Worm (Caenorhabditis elegans): ENCODE measurements around the gene M88.3.
A peak's percentile ranks its signal among the peaks of the same experiment; 100 is the strongest.

Gene M88.3

DNA sequence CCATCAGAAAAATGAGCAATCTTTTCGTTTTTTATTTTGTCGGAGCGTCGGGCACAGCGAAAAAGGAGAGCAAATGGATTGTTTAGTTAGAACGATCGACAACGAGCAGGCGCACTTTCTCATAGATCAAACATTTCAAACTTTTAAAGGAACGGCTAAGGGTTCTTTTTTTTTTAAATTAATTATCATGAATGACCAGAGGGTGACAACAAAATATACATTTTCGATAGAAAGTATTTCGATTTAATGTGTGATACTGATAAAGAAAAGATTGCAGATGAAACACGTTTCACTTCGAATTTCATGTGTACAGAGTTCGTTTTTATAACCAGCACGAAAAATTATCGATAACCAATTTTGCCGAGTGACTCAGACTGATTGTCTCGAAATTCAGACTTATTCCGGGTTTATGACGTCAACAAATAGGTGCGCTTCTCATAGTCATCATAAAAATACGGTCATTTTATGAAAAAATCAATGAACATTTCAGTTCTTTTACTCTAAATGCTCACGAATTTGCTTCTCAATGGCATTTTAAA, 38.2 kb downstream of the M88.3 start:
- TF ChIP-seq efl-3 (GFP tag; optimal IDR thresholded peaks at IDR 0.05) (no peak), pqm-1 (tag; optimal IDR thresholded peaks at IDR 0.05) (no peak), nhr-85 (tag) (peak; percentile 38), efl-1 (optimal IDR thresholded peaks at IDR 0.05) (no peak), efl-1 (GFP tag; optimal IDR thresholded peaks at IDR 0.05 in 1 of 2) (peak in 1 of 2 experiments; percentile 61), C16A3.4 (tag; optimal IDR thresholded peaks at IDR 0.05) (no peak), Y116A8C.19 (tag; optimal IDR thresholded peaks at IDR 0.05; ENCODE audit: borderline replicate concordance) (no peak), ces-1 (GFP tag; optimal IDR thresholded peaks at IDR 0.05) (no peak), unc-62 (GFP tag; optimal IDR thresholded peaks at IDR 0.05) (no peak)

DNA sequence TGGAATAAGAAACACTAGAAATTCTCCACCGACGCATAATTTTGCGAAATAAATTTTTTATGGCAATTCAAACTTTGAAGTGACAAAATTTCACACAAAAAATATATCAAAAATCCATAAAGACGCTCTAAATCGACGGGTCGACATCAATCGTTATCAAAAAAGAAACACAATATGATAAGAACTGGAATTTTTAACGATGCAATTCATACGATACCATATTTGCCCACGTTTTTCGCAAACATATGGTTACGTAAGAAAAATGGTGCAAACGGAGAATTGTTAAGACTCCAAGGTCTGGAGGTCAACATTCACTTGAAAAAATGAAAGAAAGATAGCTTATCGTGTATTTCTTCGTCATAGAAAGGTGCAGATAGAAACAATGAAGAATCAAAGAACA, 38.7 kb downstream of the M88.3 start:
- peak; percentile 43 for TF ChIP-seq pqm-1 (tag; optimal IDR thresholded peaks at IDR 0.05)
- TF ChIP-seq sptf-1 (tag; optimal IDR thresholded peaks at IDR 0.05) = no peak
- TF ChIP-seq tlp-1 (tag; optimal IDR thresholded peaks at IDR 0.05) = peak; percentile 26
- TF ChIP-seq elt-2 (tag; optimal IDR thresholded peaks at IDR 0.05) = peak; percentile 76

DNA sequence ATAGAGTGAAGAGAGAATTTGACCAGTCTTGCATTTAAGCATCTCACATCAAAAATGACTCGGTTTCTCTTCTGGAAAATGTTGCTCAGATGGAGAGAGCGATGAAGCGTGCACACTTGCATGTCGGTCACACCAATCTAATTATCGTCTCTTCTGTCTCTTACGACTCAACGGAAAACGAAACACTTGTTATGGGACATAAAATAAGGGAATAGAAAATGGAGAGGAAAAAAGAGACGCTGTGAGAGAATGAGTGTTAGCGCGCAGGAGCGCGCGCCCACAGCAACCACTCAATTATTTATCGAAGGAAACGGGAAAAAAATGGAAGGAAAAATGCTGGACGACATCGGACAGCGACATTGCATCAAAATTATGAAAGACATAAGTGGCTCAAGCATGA, 39.1 kb downstream of the M88.3 start:
- no peak for TF ChIP-seq tlp-1 (tag; optimal IDR thresholded peaks at IDR 0.05)
- no peak for TF ChIP-seq isw-1 (GFP tag; IDR thresholded peaks at IDR 0.05)
- no peak for TF ChIP-seq ceh-88 (GFP tag; IDR thresholded peaks at IDR 0.05)
- TF ChIP-seq mep-1 (tag; optimal IDR thresholded peaks at IDR 0.05) = no peak
- TF ChIP-seq C04F5.9 (tag; optimal IDR thresholded peaks at IDR 0.05) = no peak
- TF ChIP-seq rnt-1 (tag; optimal IDR thresholded peaks at IDR 0.05) = no peak
- no peak for TF ChIP-seq hlh-4 (tag; optimal IDR thresholded peaks at IDR 0.05)
- no peak for TF ChIP-seq pax-3 (tag; optimal IDR thresholded peaks at IDR 0.05)
- TF ChIP-seq fkh-4 (tag; optimal IDR thresholded peaks at IDR 0.05; ENCODE audit: borderline replicate concordance) = peak; percentile 12
- no peak for TF ChIP-seq pqm-1 (tag; optimal IDR thresholded peaks at IDR 0.05)
- peak; percentile 60 for TF ChIP-seq fkh-10 (GFP tag; optimal IDR thresholded peaks at IDR 0.05)
- TF ChIP-seq nhr-47 (tag; optimal IDR thresholded peaks at IDR 0.05) = peak; percentile 58
- TF ChIP-seq hlh-17 (GFP tag; optimal IDR thresholded peaks at IDR 0.05; ENCODE audit: borderline replicate concordance) = no peak
- TF ChIP-seq mab-9 (GFP tag; IDR thresholded peaks at IDR 0.05) = no peak
- no peak for TF ChIP-seq unc-30 (tag; optimal IDR thresholded peaks at IDR 0.05)
- no peak for TF ChIP-seq C34B4.2 (tag; optimal IDR thresholded peaks at IDR 0.05)
- no peak for TF ChIP-seq F16B12.6 (tag; optimal IDR thresholded peaks at IDR 0.05)
- no peak for TF ChIP-seq mef-2 (tag; optimal IDR thresholded peaks at IDR 0.05)
- TF ChIP-seq mdl-1 (tag; optimal IDR thresholded peaks at IDR 0.05) = peak in 1 of 2 experiments; percentile 49
- TF ChIP-seq unc-130 (tag; optimal IDR thresholded peaks at IDR 0.05) = no peak
- TF ChIP-seq C16A3.4 (tag; optimal IDR thresholded peaks at IDR 0.05) = no peak
- no peak for TF ChIP-seq egl-27 (tag; optimal IDR thresholded peaks at IDR 0.05)
- TF ChIP-seq nhr-20 (tag; optimal IDR thresholded peaks at IDR 0.05) = no peak
- TF ChIP-seq xbp-1 (tag; optimal IDR thresholded peaks at IDR 0.05) = peak; percentile 37
- no peak for TF ChIP-seq aly-2 (tag; optimal IDR thresholded peaks at IDR 0.05)
- peak; percentile 91 for TF ChIP-seq lin-14 (GFP tag; optimal IDR thresholded peaks at IDR 0.05)
- no peak for TF ChIP-seq ztf-4 (tag; optimal IDR thresholded peaks at IDR 0.05)
- peak in 1 of 2 experiments; percentile 34 for TF ChIP-seq lin-35 (GFP tag; optimal IDR thresholded peaks at IDR 0.05)
- no peak for TF ChIP-seq nhr-90 (tag; optimal IDR thresholded peaks at IDR 0.05; ENCODE audit: poor library complexity)
- peak; percentile 7 for TF ChIP-seq ceh-8 (GFP tag; optimal IDR thresholded peaks at IDR 0.05)
- no peak for TF ChIP-seq ceh-63 (GFP tag; optimal IDR thresholded peaks at IDR 0.05)
- no peak for TF ChIP-seq alr-1 (tag; optimal IDR thresholded peaks at IDR 0.05; ENCODE audit: borderline replicate concordance)
- TF ChIP-seq lsy-2 (tag; optimal IDR thresholded peaks at IDR 0.05) = peak in 1 of 2 experiments; percentile 58
- no peak for TF ChIP-seq ama-1 (optimal IDR thresholded peaks at IDR 0.05)
- no peak for TF ChIP-seq grh-1 (GFP tag; IDR thresholded peaks at IDR 0.05)
- TF ChIP-seq zip-4 (GFP tag; optimal IDR thresholded peaks at IDR 0.05) = no peak
- no peak for TF ChIP-seq pag-3 (tag; optimal IDR thresholded peaks at IDR 0.05; ENCODE audit: borderline replicate concordance, insufficient read depth)
- TF ChIP-seq tbx-2 (tag; optimal IDR thresholded peaks at IDR 0.05) = peak; percentile 68
- peak; percentile 32 for TF ChIP-seq snu-23 (GFP tag; optimal IDR thresholded peaks at IDR 0.05)
- peak; percentile 64 for TF ChIP-seq egl-13 (tag; optimal IDR thresholded peaks at IDR 0.05)
